Worm (Caenorhabditis elegans): Measurements from ENCODE around the gene ZK945.4.

ZK945.4 gene

ce11 chrII:10056545-10057038 is 48.9 kb downstream of the ZK945.4 start, which contains the start of gene C18D1.2:
Gene C18D1.2, plus strand, starts transcription at chrII:10056988.
- TF ChIP-seq elt-1 (tag; optimal IDR thresholded peaks at IDR 0.05): no peak
- no peak for TF ChIP-seq nhr-12 (tag; optimal IDR thresholded peaks at IDR 0.05)
- no peak for TF ChIP-seq mml-1 (tag; optimal IDR thresholded peaks at IDR 0.05)
- TF ChIP-seq ceh-16 (tag; optimal IDR thresholded peaks at IDR 0.05): no peak
- no peak for TF ChIP-seq fos-1 (tag; optimal IDR thresholded peaks at IDR 0.05)
- TF ChIP-seq nhr-28 (tag; optimal IDR thresholded peaks at IDR 0.05): no peak
- TF ChIP-seq tbx-2 (tag; optimal IDR thresholded peaks at IDR 0.05): no peak
- TF ChIP-seq elt-2 (tag; optimal IDR thresholded peaks at IDR 0.05): no peak
- TF ChIP-seq nhr-237 (tag; optimal IDR thresholded peaks at IDR 0.05): no peak
- no peak for TF ChIP-seq nhr-77 (tag; optimal IDR thresholded peaks at IDR 0.05)
- no peak for TF ChIP-seq unc-62 (GFP tag; optimal IDR thresholded peaks at IDR 0.05)
- no peak for TF ChIP-seq skn-1 (tag; optimal IDR thresholded peaks at IDR 0.05)
- TF ChIP-seq egl-5 (tag; optimal IDR thresholded peaks at IDR 0.05): no peak
- TF ChIP-seq unc-39 (tag; optimal IDR thresholded peaks at IDR 0.05): no peak
- TF ChIP-seq zag-1 (tag; optimal IDR thresholded peaks at IDR 0.05): no peak
- no peak for TF ChIP-seq pqm-1 (tag; optimal IDR thresholded peaks at IDR 0.05)
- no peak for TF ChIP-seq fkh-10 (GFP tag; optimal IDR thresholded peaks at IDR 0.05)
